Fruit fly (Drosophila melanogaster) whole organism, embryonic: ENCODE measurements around the gene InR.

ENCODE experiments used
- Aef1 ChIP-seq: fragments of 200-800 bp; sonication (Bioruptor generic); IDR thresholded peaks from 3 replicates; pipeline ENCODE4 v1.3.6; 2022; ENCODE audit warnings: missing biosample characterization, missing genetic modification characterization
- CG10209 ChIP-seq: fragments of 200-800 bp; sonication (Bioruptor generic); optimal IDR thresholded peaks from 3 replicates; lab custom pipeline; 2017; ENCODE audit warnings: missing biosample characterization, mild to moderate bottlenecking, missing genetic modification characterization, missing genetic modification reagents
- CG11085 ChIP-seq: fragments of 200-800 bp; sonication (Bioruptor generic); IDR thresholded peaks from 2 replicates; pipeline ENCODE4 v1.3.6; 2022; ENCODE audit warnings: missing biosample characterization, missing genetic modification characterization
- CG12155 ChIP-seq: fragments of 200-800 bp; sonication (Bioruptor generic); optimal IDR thresholded peaks from 3 replicates; lab custom pipeline; 2016; ENCODE audit warnings: missing biosample characterization, missing genetic modification characterization
- CG13775 ChIP-seq: fragments of 200-800 bp; sonication (Bioruptor generic); optimal IDR thresholded peaks from 3 replicates; lab custom pipeline; 2017; ENCODE audit warnings: missing biosample characterization, mild to moderate bottlenecking, missing genetic modification characterization
- CG14667 ChIP-seq: fragments of 200-800 bp; sonication (Bioruptor generic); IDR thresholded peaks from 2 replicates; pipeline ENCODE4 v1.3.6; 2022; ENCODE audit warnings: missing biosample characterization, missing genetic modification characterization
- CG15601 ChIP-seq: fragments of 200-800 bp; sonication (Bioruptor generic); optimal IDR thresholded peaks from 3 replicates; lab custom pipeline; 2019; ENCODE audit warnings: missing biosample characterization, mild to moderate bottlenecking, missing genetic modification characterization, moderate library complexity
- CG17912 ChIP-seq: fragments of 200-800 bp; sonication (Bioruptor generic); optimal IDR thresholded peaks from 2 replicates; lab custom pipeline; 2018; ENCODE audit warnings: missing biosample characterization, mild to moderate bottlenecking, missing genetic modification characterization
- CG3065 ChIP-seq: fragments of 200-800 bp; sonication (Bioruptor generic); optimal IDR thresholded peaks from 2 replicates; lab custom pipeline; 2016; ENCODE audit warnings: missing biosample characterization, missing genetic modification characterization
- CG3163 ChIP-seq: fragments of 200-800 bp; sonication (Bioruptor generic); optimal IDR thresholded peaks from 3 replicates; lab custom pipeline; 2016; ENCODE audit warnings: missing biosample characterization, missing genetic modification characterization
- CG4854 ChIP-seq: fragments of 200-800 bp; sonication (Bioruptor generic); optimal IDR thresholded peaks from 2 replicates; lab custom pipeline; 2016; ENCODE audit warnings: missing biosample characterization, missing genetic modification characterization, inconsistent platforms
- CG6272 ChIP-seq: fragments of 200-800 bp; sonication (Bioruptor generic); IDR thresholded peaks from 2 replicates; pipeline ENCODE4 v1.3.6; 2022; ENCODE audit warnings: missing biosample characterization, missing genetic modification characterization
- CG6689 ChIP-seq: fragments of 200-800 bp; sonication (Bioruptor generic); IDR thresholded peaks from 2 replicates; pipeline ENCODE4 v1.3.6; 2022; ENCODE audit warnings: missing biosample characterization, missing genetic modification characterization
- CG6813 ChIP-seq: fragments of 200-800 bp; sonication (Bioruptor generic); optimal IDR thresholded peaks from 2 replicates; lab custom pipeline; 2017; ENCODE audit warnings: missing biosample characterization, missing genetic modification characterization, mild to moderate bottlenecking, moderate library complexity, missing genetic modification reagents
- Dip3 ChIP-seq: fragments of 200-800 bp; sonication (Bioruptor generic); optimal IDR thresholded peaks from 3 replicates; lab custom pipeline; 2016; ENCODE audit warnings: missing biosample characterization, missing genetic modification characterization
- Fer3 ChIP-seq: fragments of 200-800 bp; sonication (Bioruptor generic); optimal IDR thresholded peaks from 2 replicates; lab custom pipeline; 2018; ENCODE audit warnings: missing biosample characterization, mild to moderate bottlenecking, missing genetic modification characterization, moderate library complexity
- GATAe ChIP-seq: fragments of 200-800 bp; sonication (Bioruptor generic); conservative IDR thresholded peaks from 2 replicates; pipeline ENCODE4 v1.3.6; 2022; ENCODE audit warnings: missing biosample characterization, missing genetic modification characterization
- Hr78 ChIP-seq, 2 experiments: fragments of 200-800 bp in 1 of 2; fragments of >200 bp in 1 of 2; sonication (Bioruptor generic) in 1 of 2; optimal IDR thresholded peaks; 2 replicates each; lab custom pipeline; 2017 to 2019; ENCODE audit warnings: missing biosample characterization in 2 of 2, missing genetic modification characterization in 2 of 2, mild to moderate bottlenecking in 1 of 2, moderate library complexity in 1 of 2
- Mrtf ChIP-seq: fragments of 200-800 bp; sonication (Bioruptor generic); IDR thresholded peaks from 3 replicates; pipeline ENCODE4 v1.3.6; 2022; ENCODE audit warnings: missing biosample characterization, missing genetic modification characterization
- Neu2 ChIP-seq: fragments of 200-800 bp; sonication (Bioruptor generic); optimal IDR thresholded peaks from 3 replicates; lab custom pipeline; 2016; ENCODE audit warnings: missing biosample characterization, missing genetic modification characterization, borderline replicate concordance
- Nf-YB ChIP-seq: fragments of 200-800 bp; sonication (Bioruptor generic); optimal IDR thresholded peaks from 3 replicates; lab custom pipeline; 2019; ENCODE audit warnings: missing biosample characterization, mild to moderate bottlenecking, missing genetic modification characterization, moderate library complexity
- NfI ChIP-seq: fragments of 200-800 bp; sonication (Bioruptor generic); optimal IDR thresholded peaks from 3 replicates; lab custom pipeline; 2018; ENCODE audit warnings: missing biosample characterization, mild to moderate bottlenecking, missing genetic modification characterization, moderate library complexity
- Oaz ChIP-seq: fragments of 200-800 bp; sonication (Bioruptor generic); IDR thresholded peaks from 2 replicates; pipeline ENCODE4 v1.3.6; 2022; ENCODE audit warnings: missing biosample characterization, missing genetic modification characterization
- Ptx1 ChIP-seq: fragments of 200-800 bp; sonication (Bioruptor generic); IDR thresholded peaks from 2 replicates; pipeline ENCODE4 v1.3.6; 2022; ENCODE audit warnings: missing biosample characterization, missing genetic modification characterization
- Rfx ChIP-seq: fragments of 200-800 bp; sonication (Bioruptor generic); IDR thresholded peaks from 2 replicates; pipeline ENCODE4 v1.3.6; 2022; ENCODE audit warnings: missing biosample characterization, missing genetic modification characterization
- Scr ChIP-seq: fragments of 200-800 bp; sonication (Bioruptor generic); IDR thresholded peaks from 2 replicates; pipeline ENCODE4 v1.3.6; 2022; ENCODE audit warnings: missing biosample characterization, missing genetic modification characterization; ENCODE audit not compliant: partially characterized antibody
- Sin3A ChIP-seq: fragments of >200 bp; optimal IDR thresholded peaks from 2 replicates; lab custom pipeline; 2018
- Usf ChIP-seq: fragments of 200-800 bp; sonication (Bioruptor generic); optimal IDR thresholded peaks from 2 replicates; lab custom pipeline; 2017; ENCODE audit warnings: missing genotype, missing biosample characterization, missing genetic modification characterization
- amos ChIP-seq: fragments of 200-800 bp; sonication (Bioruptor generic); IDR thresholded peaks from 2 replicates; pipeline ENCODE4 v1.3.6; 2022; ENCODE audit warnings: missing biosample characterization, missing genetic modification characterization; ENCODE audit not compliant: partially characterized antibody
- az2 ChIP-seq: fragments of 200-800 bp; sonication (Bioruptor generic); optimal IDR thresholded peaks from 3 replicates; lab custom pipeline; 2016; ENCODE audit warnings: missing biosample characterization, missing genetic modification characterization
- chinmo ChIP-seq: fragments of 200-800 bp; sonication (Bioruptor generic); IDR thresholded peaks from 4 replicates; pipeline ENCODE4 v1.3.6; 2022; ENCODE audit warnings: missing biosample characterization, missing genetic modification characterization; ENCODE audit not compliant: partially characterized antibody
- danr ChIP-seq: fragments of 200-800 bp; sonication (Bioruptor generic); IDR thresholded peaks from 2 replicates; pipeline ENCODE4 v1.3.6; 2022; ENCODE audit warnings: missing biosample characterization, missing genetic modification characterization
- esg ChIP-seq: fragments of 200-800 bp; sonication (Bioruptor generic); conservative IDR thresholded peaks from 2 replicates; pipeline ENCODE4 v1.3.6; 2022; ENCODE audit warnings: missing biosample characterization, missing genetic modification characterization
- grau ChIP-seq: fragments of 200-800 bp; optimal IDR thresholded peaks from 3 replicates; lab custom pipeline; 2019; ENCODE audit warnings: missing biosample characterization, mild to moderate bottlenecking, missing genetic modification characterization, moderate library complexity
- gro ChIP-seq: fragments of 200-800 bp; sonication (Bioruptor generic); optimal IDR thresholded peaks from 2 replicates; lab custom pipeline; 2016; ENCODE audit warnings: missing biosample characterization, missing genetic modification characterization
- jumu ChIP-seq: fragments of 200-800 bp; sonication (Bioruptor generic); optimal IDR thresholded peaks from 3 replicates; lab custom pipeline; 2016; ENCODE audit warnings: missing biosample characterization, missing genetic modification characterization
- ken ChIP-seq: fragments of 200-800 bp; sonication (Bioruptor generic); IDR thresholded peaks from 3 replicates; pipeline ENCODE4 v1.3.6; 2022; ENCODE audit warnings: missing biosample characterization, missing genetic modification characterization
- kni ChIP-seq: fragments of 200-800 bp; sonication (Bioruptor generic); optimal IDR thresholded peaks from 3 replicates; lab custom pipeline; 2017; ENCODE audit warnings: mild to moderate bottlenecking, missing biosample characterization, missing genetic modification reagents, missing genetic modification characterization
- lbe ChIP-seq: fragments of 200-800 bp; sonication (Bioruptor generic); optimal IDR thresholded peaks from 2 replicates; lab custom pipeline; 2016; ENCODE audit warnings: missing biosample characterization, mild to moderate bottlenecking, missing genetic modification characterization
- mirr ChIP-seq: fragments of 200-800 bp; sonication (Bioruptor generic); optimal IDR thresholded peaks from 3 replicates; lab custom pipeline; 2018; ENCODE audit warnings: missing biosample characterization, mild to moderate bottlenecking, missing genetic modification characterization
- nerfin-2 ChIP-seq: fragments of 200-800 bp; sonication (Bioruptor generic); IDR thresholded peaks from 2 replicates; pipeline ENCODE4 v1.3.6; 2022; ENCODE audit warnings: missing biosample characterization, missing genetic modification characterization; ENCODE audit not compliant: partially characterized antibody
- pnt ChIP-seq: fragments of 200-800 bp; sonication (Bioruptor generic); optimal IDR thresholded peaks from 3 replicates; lab custom pipeline; 2016; ENCODE audit warnings: missing biosample characterization, missing genetic modification characterization
- sc ChIP-seq, 3 experiments: fragments of >200 bp in 2 of 3; fragments of 200-800 bp in 1 of 3; sonication (Bioruptor generic) in 1 of 3; optimal IDR thresholded peaks; 2 replicates in 2 of 3; 3 replicates in 1 of 3; lab custom pipeline; 2017; ENCODE audit warnings: mild to moderate bottlenecking in 1 of 3, missing biosample characterization in 1 of 3, missing genetic modification characterization in 1 of 3, missing genetic modification reagents in 1 of 3
- sob ChIP-seq: fragments of 200-800 bp; sonication (Bioruptor generic); IDR thresholded peaks from 2 replicates; pipeline ENCODE4 v1.3.6; 2022; ENCODE audit warnings: missing biosample characterization, missing genetic modification characterization
- stwl ChIP-seq: fragments of 200-800 bp; sonication (Bioruptor generic); optimal IDR thresholded peaks from 3 replicates; lab custom pipeline; 2018; ENCODE audit warnings: missing biosample characterization, mild to moderate bottlenecking, missing genetic modification characterization, moderate library complexity
- twi ChIP-seq: fragments of 200-800 bp; optimal IDR thresholded peaks from 2 replicates; lab custom pipeline; 2019; ENCODE audit warnings: missing biosample characterization, mild to moderate bottlenecking, missing genetic modification characterization, moderate library complexity
- vnd ChIP-seq: fragments of 200-800 bp; sonication (Bioruptor generic); IDR thresholded peaks from 3 replicates; pipeline ENCODE4 v1.3.6; 2022; ENCODE audit warnings: missing biosample characterization, missing genetic modification characterization; ENCODE audit not compliant: partially characterized antibody
- zen ChIP-seq: fragments of 200-800 bp; sonication (Bioruptor generic); optimal IDR thresholded peaks from 3 replicates; lab custom pipeline; 2018; ENCODE audit warnings: missing biosample characterization, mild to moderate bottlenecking, missing genetic modification characterization, moderate library complexity
- zfh2 ChIP-seq: fragments of 200-800 bp; sonication (Bioruptor generic); optimal IDR thresholded peaks from 2 replicates; lab custom pipeline; 2016; ENCODE audit warnings: missing biosample characterization, missing genetic modification characterization

Gene InR

dm6 chr3R:21616061-21616851 lies 2.9 kb downstream of the InR start (continued):
- TF ChIP-seq pnt (GFP tag; lab: Kevin White, UChicago) (no peak), CG11085 (GFP tag; lab: Robert Waterston, UW) (no peak), CG3163 (GFP tag; lab: Kevin White, UChicago) (peak; percentile 59), CG6689 (GFP tag; lab: Robert Waterston, UW) (no peak), chinmo (GFP tag; lab: Robert Waterston, UW) (no peak), kni (GFP tag; lab: Kevin White, UChicago) (peak; percentile 61), CG12155 (GFP tag; lab: Kevin White, UChicago) (peak; percentile 3), Ptx1 (GFP tag; lab: Robert Waterston, UW) (no peak), grau (tag; lab: Kevin White, UChicago) (peak; percentile 23), gro (no peak), stwl (no peak), Oaz (GFP tag; lab: Robert Waterston, UW) (no peak), Hr78 (GFP tag; optimal IDR thresholded peaks at IDR 0.05; lab: Kevin White, UChicago) (peak in 1 of 2 experiments; percentile 90), Mrtf (GFP tag; lab: Robert Waterston, UW) (no peak), amos (GFP tag; lab: Robert Waterston, UW) (no peak), CG14667 (GFP tag; lab: Robert Waterston, UW) (no peak), Aef1 (GFP tag; lab: Robert Waterston, UW) (no peak), GATAe (GFP tag; lab: Robert Waterston, UW) (no peak), Rfx (GFP tag; lab: Robert Waterston, UW) (no peak), CG17912 (GFP tag; lab: Kevin White, UChicago) (no peak), esg (GFP tag; lab: Robert Waterston, UW) (no peak), zfh2 (no peak), Fer3 (tag; lab: Kevin White, UChicago) (no peak), NfI (no peak), CG10209 (GFP tag; lab: Kevin White, UChicago) (no peak), mirr (peak; percentile 26), ken (no peak), Neu2 (GFP tag; lab: Kevin White, UChicago) (no peak), lbe (GFP tag; lab: Kevin White, UChicago) (peak; percentile 9), sc (optimal IDR thresholded peaks at IDR 0.05; lab: Kevin White, UChicago) (no peak), sc (GFP tag; optimal IDR thresholded peaks at IDR 0.05; lab: Kevin White, UChicago) (no peak), CG13775 (no peak), CG4854 (GFP tag; lab: Kevin White, UChicago) (no peak), zen (tag; lab: Kevin White, UChicago) (peak; percentile 54), nerfin-2 (no peak), Nf-YB (GFP tag; lab: Kevin White, UChicago) (peak; percentile 42), Usf (GFP tag; lab: Kevin White, UChicago) (no peak), az2 (GFP tag; lab: Kevin White, UChicago) (no peak), Scr (GFP tag; lab: Robert Waterston, UW) (no peak), vnd (GFP tag; lab: Robert Waterston, UW) (no peak), CG6813 (GFP tag; lab: Kevin White, UChicago) (peak; percentile 3), CG3065 (peak; percentile 80), CG6272 (no peak), Sin3A (lab: Kevin White, UChicago) (no peak), sob (GFP tag; lab: Robert Waterston, UW) (no peak), Dip3 (GFP tag; lab: Kevin White, UChicago) (no peak), twi (tag; lab: Kevin White, UChicago) (peak; percentile 92), CG15601 (tag; lab: Kevin White, UChicago) (no peak), danr (no peak), jumu (GFP tag; lab: Kevin White, UChicago) (no peak)
